Worm (Caenorhabditis elegans): ENCODE data around the gene ctbp-1.

ctbp-1 gene

ce11 chrX:5885565-5885964 is 23.1 kb downstream of the ctbp-1 start, which contains the start of gene flp-7 (continued):
- TF ChIP-seq aptf-3 (GFP tag; IDR thresholded peaks at IDR 0.05), result no peak
- no peak for TF ChIP-seq egrh-3 (GFP tag; IDR thresholded peaks at IDR 0.05)

- no peak for TF ChIP-seq sptf-2 (GFP tag; optimal IDR thresholded peaks at IDR 0.05)
- no peak for TF ChIP-seq mes-4 (tag; optimal IDR thresholded peaks at IDR 0.05)
- no peak for TF ChIP-seq lin-35 (GFP tag; optimal IDR thresholded peaks at IDR 0.05)
- TF ChIP-seq zfh-2 (GFP tag; conservative IDR thresholded peaks at IDR 0.05), result peak; percentile 71
- TF ChIP-seq chd-7 (tag; optimal IDR thresholded peaks at IDR 0.05), result no peak
- no peak for TF ChIP-seq hrde-1 (tag; optimal IDR thresholded peaks at IDR 0.05; ENCODE audit: borderline replicate concordance)
These were observed 27.6 kb downstream of the ctbp-1 start, which contains the start of gene F49E10.2 for ce11 chrX:5890080-5890479. F49E10.2 (plus strand) TSS chrX:5890380.

- TF ChIP-seq mxl-1 (tag; optimal IDR thresholded peaks at IDR 0.05) (no peak), zfh-2 (GFP tag; conservative IDR thresholded peaks at IDR 0.05) (peak; percentile 70)
These were observed 33.5 kb downstream of the ctbp-1 start for ce11 chrX:5896001-5896400.

ce11 chrX:5897038-5897437 is 34.5 kb downstream of the ctbp-1 start, which contains the start of gene tbc-16:
tbc-16 (plus strand) TSS chrX:5897338.
- no peak for TF ChIP-seq snpc-1.3 (tag; optimal IDR thresholded peaks at IDR 0.05; ENCODE audit: insufficient read depth)
- TF ChIP-seq aptf-2 (GFP tag; conservative IDR thresholded peaks at IDR 0.05), result no peak
- TF ChIP-seq hrde-1 (tag; optimal IDR thresholded peaks at IDR 0.05; ENCODE audit: borderline replicate concordance), result no peak

- TF ChIP-seq B0336.3 (GFP tag; IDR thresholded peaks at IDR 0.05), result no peak
- no peak for TF ChIP-seq ccch-3 (GFP tag; optimal IDR thresholded peaks at IDR 0.05)
- no peak for TF ChIP-seq nfyb-1 (GFP tag; IDR thresholded peaks at IDR 0.05)
- no peak for TF ChIP-seq F23B12.7 (tag; optimal IDR thresholded peaks at IDR 0.05; ENCODE audit: insufficient read depth)
- TF ChIP-seq sdz-38 (tag; optimal IDR thresholded peaks at IDR 0.05), result no peak
- TF ChIP-seq hlh-12 (tag; optimal IDR thresholded peaks at IDR 0.05), result no peak
These were observed 39.0 kb downstream of the ctbp-1 start for ce11 chrX:5901499-5901898.

- no peak for TF ChIP-seq lin-40 (tag; optimal IDR thresholded peaks at IDR 0.05)
- TF ChIP-seq F49E8.2 (tag; optimal IDR thresholded peaks at IDR 0.05; ENCODE audit: insufficient read depth), result no peak
- TF ChIP-seq K11D2.4 (GFP tag; IDR thresholded peaks at IDR 0.05), result no peak
- TF ChIP-seq ztf-28 (GFP tag; IDR thresholded peaks at IDR 0.05), result no peak
- no peak for TF ChIP-seq Y95B8A.8 (GFP tag; IDR thresholded peaks at IDR 0.05)
- no peak for TF ChIP-seq madf-8 (GFP tag; conservative IDR thresholded peaks at IDR 0.05)
These were observed 41.4 kb downstream of the ctbp-1 start for ce11 chrX:5903896-5904295.

- TF ChIP-seq fkh-3 (tag; optimal IDR thresholded peaks at IDR 0.05), result no peak
- no peak for TF ChIP-seq ztf-28 (GFP tag; IDR thresholded peaks at IDR 0.05)
- no peak for TF ChIP-seq B0035.1 (tag; optimal IDR thresholded peaks at IDR 0.05)
- no peak for TF ChIP-seq ZK185.1 (tag; optimal IDR thresholded peaks at IDR 0.05; ENCODE audit: poor library complexity, severe bottlenecking)
- TF ChIP-seq somi-1 (GFP tag; optimal IDR thresholded peaks at IDR 0.05), result no peak
- TF ChIP-seq ama-1 (optimal IDR thresholded peaks at IDR 0.05), result no peak
- no peak for TF ChIP-seq ama-1 (GFP tag; optimal IDR thresholded peaks at IDR 0.05)
- TF ChIP-seq ekl-4 (GFP tag; IDR thresholded peaks at IDR 0.05), result no peak
- TF ChIP-seq Y53G8AR.9 (GFP tag; conservative IDR thresholded peaks at IDR 0.05), result no peak
- TF ChIP-seq B0261.1 (tag; optimal IDR thresholded peaks at IDR 0.05), result no peak
- no peak for TF ChIP-seq K11D2.4 (GFP tag; IDR thresholded peaks at IDR 0.05)
- TF ChIP-seq aptf-2 (GFP tag; conservative IDR thresholded peaks at IDR 0.05), result no peak
- no peak for TF ChIP-seq mes-4 (tag; optimal IDR thresholded peaks at IDR 0.05)
- no peak for TF ChIP-seq ceh-100 (GFP tag; IDR thresholded peaks at IDR 0.05)
- no peak for TF ChIP-seq efl-1 (GFP tag; optimal IDR thresholded peaks at IDR 0.05)
- no peak for TF ChIP-seq F52B5.7 (tag; optimal IDR thresholded peaks at IDR 0.05)
- no peak for TF ChIP-seq ztf-6 (GFP tag; IDR thresholded peaks at IDR 0.05)
- TF ChIP-seq dpl-1 (GFP tag; optimal IDR thresholded peaks at IDR 0.05), result no peak
- TF ChIP-seq dpff-1 (tag; optimal IDR thresholded peaks at IDR 0.05), result no peak
- no peak for TF ChIP-seq hlh-26 (GFP tag; conservative IDR thresholded peaks at IDR 0.05)
These were observed 42.1 kb downstream of the ctbp-1 start, which contains the start of gene nlp-49 for ce11 chrX:5904603-5905081. nlp-49 (plus strand) TSS chrX:5904653.

Data from whole organism, young adult.